Worm (Caenorhabditis elegans): ENCODE data around the gene pes-23.

The pes-23 gene

DNA sequence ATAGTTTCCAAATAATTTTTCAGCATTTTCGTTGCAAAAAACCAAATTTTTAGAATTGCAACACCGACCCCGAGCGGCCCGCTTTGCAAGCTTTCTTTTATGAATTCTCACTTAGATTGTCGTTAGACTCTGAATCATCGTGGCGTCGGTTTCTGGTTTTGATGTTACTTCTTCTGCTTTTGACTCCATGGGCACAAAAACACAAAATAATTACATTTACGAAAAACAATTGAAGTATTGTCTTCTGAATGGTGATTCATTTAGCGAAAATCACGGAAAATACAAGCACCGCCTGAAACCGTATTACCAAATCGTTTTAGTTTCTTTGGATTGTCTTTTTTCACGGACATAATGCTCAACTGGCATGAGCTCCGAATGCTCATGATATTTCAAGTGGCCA, at the start of gene pes-23:
TSS of gene pes-23 (plus strand) at position 301 of the 400 bp plus-strand sequence.
- TF ChIP-seq ceh-13 (GFP tag; optimal IDR thresholded peaks at IDR 0.05): no peak
- TF ChIP-seq B0310.2 (tag; optimal IDR thresholded peaks at IDR 0.05): no peak
- TF ChIP-seq ets-7 (tag; optimal IDR thresholded peaks at IDR 0.05): no peak
- TF ChIP-seq ama-1 (optimal IDR thresholded peaks at IDR 0.05): no peak
- no peak for TF ChIP-seq aly-1 (tag; optimal IDR thresholded peaks at IDR 0.05)
- no peak for TF ChIP-seq tbx-11 (GFP tag; IDR thresholded peaks at IDR 0.05)
- no peak for TF ChIP-seq tra-4 (tag; optimal IDR thresholded peaks at IDR 0.05)
- TF ChIP-seq hmbx-1 (tag; optimal IDR thresholded peaks at IDR 0.05): no peak
- no peak for TF ChIP-seq pes-1 (GFP tag; IDR thresholded peaks at IDR 0.05)
- TF ChIP-seq F13C5.2 (tag; optimal IDR thresholded peaks at IDR 0.05): no peak
- no peak for TF ChIP-seq scrt-1 (GFP tag; IDR thresholded peaks at IDR 0.05)
- no peak for TF ChIP-seq ceh-36 (tag; optimal IDR thresholded peaks at IDR 0.05)
- no peak for TF ChIP-seq flt-1 (GFP tag; IDR thresholded peaks at IDR 0.05)

DNA sequence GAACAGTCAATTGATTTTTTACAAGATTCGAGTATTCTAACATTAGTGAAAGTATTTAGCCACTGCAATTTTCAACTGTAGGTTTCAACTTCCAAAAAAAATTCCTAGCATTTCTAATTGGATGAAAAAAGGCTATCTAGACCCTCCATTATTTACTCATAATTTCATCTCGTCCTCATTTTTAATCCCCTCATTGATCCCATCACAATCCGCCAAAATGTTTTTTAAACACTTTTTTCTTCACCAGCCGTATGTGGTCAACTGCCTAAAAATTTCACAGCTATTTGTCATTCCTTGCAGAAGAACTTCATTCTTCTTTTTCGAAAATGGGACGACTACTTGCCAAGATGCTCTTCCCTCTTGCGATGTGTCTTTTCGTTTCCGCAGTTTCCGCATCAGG, 47.9 kb upstream of the pes-23 start, which contains the start of gene rig-3:
TSS of gene rig-3 (plus strand) at position 301 of the 400 bp plus-strand sequence.
- no peak for TF ChIP-seq tbx-11 (GFP tag; IDR thresholded peaks at IDR 0.05)
- TF ChIP-seq F13C5.2 (tag; optimal IDR thresholded peaks at IDR 0.05): no peak
- TF ChIP-seq ets-7 (tag; optimal IDR thresholded peaks at IDR 0.05): no peak
- TF ChIP-seq hnd-1 (tag; optimal IDR thresholded peaks at IDR 0.05): no peak
- TF ChIP-seq hmg-4 (GFP tag; optimal IDR thresholded peaks at IDR 0.05): no peak
- TF ChIP-seq hmbx-1 (tag; optimal IDR thresholded peaks at IDR 0.05): no peak
- no peak for TF ChIP-seq tbx-37 (GFP tag; conservative IDR thresholded peaks at IDR 0.05)
- TF ChIP-seq ceh-36 (tag; optimal IDR thresholded peaks at IDR 0.05): no peak

DNA sequence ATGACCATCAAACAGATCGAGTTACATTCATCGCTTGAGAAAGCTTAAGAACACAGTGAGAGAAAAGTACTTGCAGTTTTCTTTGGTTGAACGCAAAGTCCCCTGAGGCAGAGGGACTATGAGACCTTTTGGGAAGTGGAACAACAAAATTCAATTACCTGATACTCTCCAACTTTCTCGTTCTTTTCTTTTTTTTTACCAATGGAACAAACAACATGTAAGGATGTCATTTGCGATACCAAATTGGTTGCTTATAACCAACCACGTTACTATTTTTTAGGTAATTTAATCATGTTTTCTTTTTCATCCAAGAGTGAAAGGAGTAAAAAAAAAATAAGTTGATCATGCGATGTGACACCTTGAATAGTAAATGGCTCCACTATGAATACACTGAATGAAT, 44.4 kb upstream of the pes-23 start:
- no peak for TF ChIP-seq tbx-37 (GFP tag; conservative IDR thresholded peaks at IDR 0.05)
- TF ChIP-seq ama-1 (optimal IDR thresholded peaks at IDR 0.05): no peak
- no peak for TF ChIP-seq pes-1 (GFP tag; IDR thresholded peaks at IDR 0.05)
- no peak for TF ChIP-seq B0310.2 (tag; optimal IDR thresholded peaks at IDR 0.05)
- TF ChIP-seq hnd-1 (tag; optimal IDR thresholded peaks at IDR 0.05): no peak
- no peak for TF ChIP-seq sea-1 (GFP tag; conservative IDR thresholded peaks at IDR 0.05)
- no peak for TF ChIP-seq flt-1 (GFP tag; IDR thresholded peaks at IDR 0.05)
- TF ChIP-seq hmbx-1 (tag; optimal IDR thresholded peaks at IDR 0.05): no peak
- no peak for TF ChIP-seq F13C5.2 (tag; optimal IDR thresholded peaks at IDR 0.05)
- TF ChIP-seq ceh-36 (tag; optimal IDR thresholded peaks at IDR 0.05): no peak

- TF ChIP-seq ceh-36 (tag; optimal IDR thresholded peaks at IDR 0.05) (no peak), flt-1 (GFP tag; IDR thresholded peaks at IDR 0.05) (no peak), tra-4 (tag; optimal IDR thresholded peaks at IDR 0.05) (no peak), hmbx-1 (tag; optimal IDR thresholded peaks at IDR 0.05) (no peak), B0310.2 (tag; optimal IDR thresholded peaks at IDR 0.05) (no peak), ama-1 (optimal IDR thresholded peaks at IDR 0.05) (no peak), pes-1 (GFP tag; IDR thresholded peaks at IDR 0.05) (no peak), ets-7 (tag; optimal IDR thresholded peaks at IDR 0.05) (no peak), sea-1 (GFP tag; conservative IDR thresholded peaks at IDR 0.05) (no peak), tbx-11 (GFP tag; IDR thresholded peaks at IDR 0.05) (no peak), tbx-37 (GFP tag; conservative IDR thresholded peaks at IDR 0.05) (no peak), scrt-1 (GFP tag; IDR thresholded peaks at IDR 0.05) (no peak), F13C5.2 (tag; optimal IDR thresholded peaks at IDR 0.05) (no peak), hnd-1 (tag; optimal IDR thresholded peaks at IDR 0.05) (no peak), ceh-13 (GFP tag; optimal IDR thresholded peaks at IDR 0.05) (no peak), hmg-4 (GFP tag; optimal IDR thresholded peaks at IDR 0.05) (no peak), aly-1 (tag; optimal IDR thresholded peaks at IDR 0.05) (no peak)
Observed at ce11 chrX:6861564-6861963, 39.6 kb upstream of the pes-23 start.

ce11 chrX:6863032-6863431, 38.1 kb upstream of the pes-23 start, which contains the start of gene nep-4:
TSS of gene nep-4 (minus strand) at chrX:6863424.
- TF ChIP-seq hmg-4 (GFP tag; optimal IDR thresholded peaks at IDR 0.05) (no peak), ama-1 (optimal IDR thresholded peaks at IDR 0.05) (no peak), ceh-36 (tag; optimal IDR thresholded peaks at IDR 0.05) (no peak), hmbx-1 (tag; optimal IDR thresholded peaks at IDR 0.05) (no peak), hnd-1 (tag; optimal IDR thresholded peaks at IDR 0.05) (no peak), scrt-1 (GFP tag; IDR thresholded peaks at IDR 0.05) (no peak), tbx-37 (GFP tag; conservative IDR thresholded peaks at IDR 0.05) (no peak), tbx-11 (GFP tag; IDR thresholded peaks at IDR 0.05) (no peak), tra-4 (tag; optimal IDR thresholded peaks at IDR 0.05) (no peak), ceh-13 (GFP tag; optimal IDR thresholded peaks at IDR 0.05) (no peak), B0310.2 (tag; optimal IDR thresholded peaks at IDR 0.05) (no peak), F13C5.2 (tag; optimal IDR thresholded peaks at IDR 0.05) (no peak), ets-7 (tag; optimal IDR thresholded peaks at IDR 0.05) (no peak)

- TF ChIP-seq B0310.2 (tag; optimal IDR thresholded peaks at IDR 0.05): no peak
- no peak for TF ChIP-seq tra-4 (tag; optimal IDR thresholded peaks at IDR 0.05)
- TF ChIP-seq hmbx-1 (tag; optimal IDR thresholded peaks at IDR 0.05): no peak
- TF ChIP-seq scrt-1 (GFP tag; IDR thresholded peaks at IDR 0.05): no peak
- no peak for TF ChIP-seq tbx-11 (GFP tag; IDR thresholded peaks at IDR 0.05)
- TF ChIP-seq aly-1 (tag; optimal IDR thresholded peaks at IDR 0.05): no peak
- TF ChIP-seq ama-1 (optimal IDR thresholded peaks at IDR 0.05): no peak
- no peak for TF ChIP-seq pes-1 (GFP tag; IDR thresholded peaks at IDR 0.05)
- TF ChIP-seq flt-1 (GFP tag; IDR thresholded peaks at IDR 0.05): no peak
Observed at ce11 chrX:6865839-6866238, 35.3 kb upstream of the pes-23 start, which contains the start of gene odr-10. TSS of gene odr-10 (minus strand) at chrX:6865939.

- no peak for TF ChIP-seq ama-1 (optimal IDR thresholded peaks at IDR 0.05)
- TF ChIP-seq ceh-13 (GFP tag; optimal IDR thresholded peaks at IDR 0.05): no peak
- TF ChIP-seq tbx-37 (GFP tag; conservative IDR thresholded peaks at IDR 0.05): no peak
- TF ChIP-seq hmg-4 (GFP tag; optimal IDR thresholded peaks at IDR 0.05): no peak
- TF ChIP-seq B0310.2 (tag; optimal IDR thresholded peaks at IDR 0.05): no peak
- no peak for TF ChIP-seq hnd-1 (tag; optimal IDR thresholded peaks at IDR 0.05)
Observed at ce11 chrX:6866900-6867299, 34.3 kb upstream of the pes-23 start.

ce11 chrX:6867707-6868106, 33.5 kb upstream of the pes-23 start:
- TF ChIP-seq F13C5.2 (tag; optimal IDR thresholded peaks at IDR 0.05) (no peak), sea-1 (GFP tag; conservative IDR thresholded peaks at IDR 0.05) (peak; percentile 76), ceh-13 (GFP tag; optimal IDR thresholded peaks at IDR 0.05) (peak; percentile 27), ceh-36 (tag; optimal IDR thresholded peaks at IDR 0.05) (no peak), tbx-37 (GFP tag; conservative IDR thresholded peaks at IDR 0.05) (peak; percentile 41; the same call in 1 of the 2 replicates), scrt-1 (GFP tag; IDR thresholded peaks at IDR 0.05) (peak; percentile 60; the same call in 1 of the 2 replicates), hmg-4 (GFP tag; optimal IDR thresholded peaks at IDR 0.05) (peak; percentile 57), tbx-11 (GFP tag; IDR thresholded peaks at IDR 0.05) (0 out of 2 replicates have a peak, but pooled peaks have one; percentile 52), B0310.2 (tag; optimal IDR thresholded peaks at IDR 0.05) (no peak), flt-1 (GFP tag; IDR thresholded peaks at IDR 0.05) (peak; percentile 47; the same call in 1 of the 2 replicates)
